Worm (Caenorhabditis elegans) whole organism, early embryonic: ENCODE data around the gene oig-8.

Experiments
- B0310.2 ChIP-seq: sonication (generic microtip); optimal IDR thresholded peaks from 2 replicates; lab custom pipeline; 2016; ENCODE audit warnings: mild to moderate bottlenecking, missing genetic modification characterization, missing compliant biosample characterization
- F13C5.2 ChIP-seq: sonication (generic microtip); optimal IDR thresholded peaks from 2 replicates; lab custom pipeline; 2017; ENCODE audit warnings: mild to moderate bottlenecking, missing genetic modification characterization, inconsistent platforms, missing compliant biosample characterization
- aly-1 ChIP-seq: sonication (generic microtip); optimal IDR thresholded peaks from 2 replicates; lab custom pipeline; 2016; ENCODE audit warnings: missing genetic modification characterization, missing compliant biosample characterization
- ama-1 ChIP-seq: fragments of 150-350 bp; optimal IDR thresholded peaks from 2 replicates; lab custom pipeline; 2014
- ceh-13 ChIP-seq: fragments of 200-800 bp; sonication (Bioruptor generic); optimal IDR thresholded peaks from 2 replicates; lab custom pipeline; 2018; ENCODE audit warnings: mild to moderate bottlenecking, missing genetic modification characterization, missing compliant biosample characterization
- ceh-36 ChIP-seq: sonication (generic microtip); optimal IDR thresholded peaks from 2 replicates; lab custom pipeline; 2016; ENCODE audit warnings: missing genetic modification characterization, inconsistent platforms, missing compliant biosample characterization
- ets-7 ChIP-seq: sonication (generic microtip); optimal IDR thresholded peaks from 2 replicates; lab custom pipeline; 2016; ENCODE audit warnings: missing genotype, missing genetic modification characterization, missing compliant biosample characterization
- flt-1 ChIP-seq: fragments of 200-800 bp; sonication (Bioruptor generic); IDR thresholded peaks from 2 replicates; pipeline ENCODE4 v1.3.6; 2022; ENCODE audit warnings: missing genetic modification characterization, missing compliant biosample characterization
- hmbx-1 ChIP-seq: sonication (generic microtip); optimal IDR thresholded peaks from 2 replicates; lab custom pipeline; 2016; ENCODE audit warnings: mild to moderate bottlenecking, missing genetic modification characterization, missing compliant biosample characterization
- hmg-4 ChIP-seq: fragments of 200-800 bp; sonication (Bioruptor generic); optimal IDR thresholded peaks from 2 replicates; lab custom pipeline; 2018; ENCODE audit warnings: mild to moderate bottlenecking, missing genetic modification characterization, missing compliant biosample characterization
- hnd-1 ChIP-seq: sonication (generic microtip); optimal IDR thresholded peaks from 2 replicates; lab custom pipeline; 2016; ENCODE audit warnings: missing genetic modification characterization, missing compliant biosample characterization
- pes-1 ChIP-seq: fragments of 200-800 bp; sonication (Bioruptor generic); IDR thresholded peaks from 2 replicates; pipeline ENCODE4 v1.3.6; 2022; ENCODE audit warnings: missing genetic modification reagents, missing genetic modification characterization, missing compliant biosample characterization
- scrt-1 ChIP-seq: fragments of 200-800 bp; sonication (Bioruptor generic); IDR thresholded peaks from 2 replicates; pipeline ENCODE4 v1.3.6; 2022; ENCODE audit warnings: missing genetic modification characterization, missing compliant biosample characterization
- sea-1 ChIP-seq: fragments of 200-800 bp; sonication (Bioruptor generic); conservative IDR thresholded peaks from 2 replicates; pipeline ENCODE4 v1.3.6; 2022; ENCODE audit warnings: missing genetic modification characterization, missing compliant biosample characterization
- tbx-11 ChIP-seq: fragments of 200-800 bp; sonication (Bioruptor generic); IDR thresholded peaks from 2 replicates; pipeline ENCODE4 v1.3.6; 2022; ENCODE audit warnings: missing genetic modification characterization, missing compliant biosample characterization
- tbx-37 ChIP-seq: fragments of 200-800 bp; sonication (Bioruptor generic); conservative IDR thresholded peaks from 2 replicates; pipeline ENCODE4 v1.3.6; 2022; ENCODE audit warnings: missing genetic modification reagents, missing genetic modification characterization, missing compliant biosample characterization
- tra-4 ChIP-seq: sonication (generic microtip); optimal IDR thresholded peaks from 2 replicates; lab custom pipeline; 2017; ENCODE audit warnings: missing genetic modification characterization, missing compliant biosample characterization

oig-8 gene

DNA sequence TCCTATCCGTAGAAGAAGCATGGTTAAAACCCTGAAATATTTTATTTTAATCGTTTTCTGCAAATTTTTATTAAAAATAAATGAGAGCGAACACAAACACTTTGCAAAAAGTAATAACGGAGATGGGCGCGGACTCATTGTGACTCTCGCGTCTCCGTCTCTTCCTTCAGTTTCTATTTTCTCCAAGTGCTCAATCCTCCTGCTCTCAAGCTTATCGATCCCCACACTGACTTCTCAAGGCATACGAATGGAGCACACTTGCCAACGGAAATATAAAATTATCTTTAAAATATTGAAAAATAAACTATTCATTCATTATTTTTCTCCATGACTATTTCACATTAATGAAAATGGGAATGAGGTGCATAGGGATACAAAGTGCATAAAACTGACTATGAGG lies 50.9 kb downstream of the oig-8 start, which contains the start of gene dnj-8:
dnj-8 (minus strand) TSS at position 31 of the 400 bp plus-strand sequence.
- TF ChIP-seq ceh-13 (no peak), ceh-36 (tag; lab: Kevin White, UChicago) (no peak), hmbx-1 (no peak), pes-1 (GFP tag; lab: Robert Waterston, UW) (no peak), hmg-4 (no peak), sea-1 (GFP tag; lab: Robert Waterston, UW) (no peak), scrt-1 (no peak), aly-1 (no peak), ets-7 (tag; lab: Kevin White, UChicago) (no peak), tra-4 (no peak), ama-1 (no peak), tbx-37 (GFP tag; lab: Robert Waterston, UW) (no peak), tbx-11 (GFP tag; lab: Robert Waterston, UW) (no peak), flt-1 (no peak), hnd-1 (tag; lab: Kevin White, UChicago) (no peak), F13C5.2 (tag; lab: Kevin White, UChicago) (no peak), B0310.2 (tag; lab: Kevin White, UChicago) (no peak)

DNA sequence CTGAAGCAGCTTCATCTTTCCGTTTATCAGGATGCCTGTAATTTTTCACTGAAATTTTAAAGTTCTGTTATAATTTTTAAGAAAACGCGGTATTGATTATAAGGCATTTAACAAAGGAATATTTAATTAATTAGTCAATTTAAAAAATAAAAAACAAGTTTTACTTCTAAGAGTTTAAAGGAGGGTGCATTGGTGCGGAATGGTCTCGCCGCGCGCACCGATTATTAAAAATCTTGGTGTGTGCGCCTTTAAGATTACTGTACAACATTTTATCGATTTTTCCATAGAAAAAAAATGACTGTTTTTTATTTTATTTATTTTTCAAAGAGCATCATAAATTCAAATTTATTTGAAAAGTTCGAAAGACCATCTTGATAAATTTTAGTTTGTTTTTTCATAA lies 51.4 kb downstream of the oig-8 start:
- TF ChIP-seq aly-1 (no peak), tbx-37 (GFP tag; lab: Robert Waterston, UW) (no peak), tbx-11 (GFP tag; lab: Robert Waterston, UW) (no peak), ama-1 (no peak), ets-7 (tag; lab: Kevin White, UChicago) (no peak), pes-1 (GFP tag; lab: Robert Waterston, UW) (no peak), flt-1 (no peak), hmg-4 (no peak)
